Fruit fly (Drosophila melanogaster): ENCODE data around the gene CG9386.

Gene CG9386

dm6 chr3R:9513052-9513420 lies 42.2 kb downstream of the CG9386 start, which contains the start of the genes Ras85D and Rlb1 (continued):
- TF ChIP-seq peb (GFP tag; IDR thresholded peaks at IDR 0.05) (no peak), pum (GFP tag; optimal IDR thresholded peaks at IDR 0.05) (peak; percentile 77), vnd (GFP tag; IDR thresholded peaks at IDR 0.05; ENCODE audit: partially characterized antibody) (no peak), vfl (GFP tag; optimal IDR thresholded peaks at IDR 0.05) (peak; percentile 63), CTCF (GFP tag; optimal IDR thresholded peaks at IDR 0.05) (peak; percentile 7), org-1 (GFP tag; optimal IDR thresholded peaks at IDR 0.05) (no peak), CG7357 (GFP tag; IDR thresholded peaks at IDR 0.05) (0 out of 3 replicates have a peak, but pooled peaks have one; percentile 26), slou (GFP tag; optimal IDR thresholded peaks at IDR 0.05) (peak; percentile 37), CG16813 (GFP tag; IDR thresholded peaks at IDR 0.05; ENCODE audit: partially characterized antibody) (no peak), CG18476 (GFP tag; optimal IDR thresholded peaks at IDR 0.05) (peak; percentile 69), Usf (GFP tag; optimal IDR thresholded peaks at IDR 0.05) (peak; percentile 14), YL-1 (GFP tag; optimal IDR thresholded peaks at IDR 0.05) (peak; percentile 81), nmo (GFP tag; optimal IDR thresholded peaks at IDR 0.05) (peak; percentile 84), Mes4 (GFP tag; optimal IDR thresholded peaks at IDR 0.05) (peak; percentile 51), CG13296 (GFP tag; optimal IDR thresholded peaks at IDR 0.05) (peak; percentile 52), dpn (GFP tag; optimal IDR thresholded peaks at IDR 0.05) (peak; percentile 83), Sin3A (optimal IDR thresholded peaks at IDR 0.05) (peak; percentile 98), CG30431 (GFP tag; optimal IDR thresholded peaks at IDR 0.05) (no peak), tap (tag; optimal IDR thresholded peaks at IDR 0.05) (peak; percentile 13), zfh1 (GFP tag; IDR thresholded peaks at IDR 0.05) (no peak), h (optimal IDR thresholded peaks at IDR 0.05) (no peak), MTF-1 (GFP tag; optimal IDR thresholded peaks at IDR 0.05; ENCODE audit: borderline replicate concordance) (no peak), CG4282 (GFP tag; optimal IDR thresholded peaks at IDR 0.05) (peak; percentile 68), BtbVII (GFP tag; optimal IDR thresholded peaks at IDR 0.05) (peak; percentile 42), cad (GFP tag; optimal IDR thresholded peaks at IDR 0.05) (no peak), gro (GFP tag; optimal IDR thresholded peaks at IDR 0.05) (peak; percentile 90), chn (GFP tag; optimal IDR thresholded peaks at IDR 0.05) (peak; percentile 76), CG12236 (GFP tag; optimal IDR thresholded peaks at IDR 0.05) (peak; percentile 50), CG16863 (GFP tag; optimal IDR thresholded peaks at IDR 0.05) (peak; percentile 72), CG1603 (tag; optimal IDR thresholded peaks at IDR 0.05) (peak; percentile 72), CG12744 (GFP tag; optimal IDR thresholded peaks at IDR 0.05) (peak; percentile 23), H2.0 (GFP tag; IDR thresholded peaks at IDR 0.05) (no peak), crp (GFP tag; optimal IDR thresholded peaks at IDR 0.05) (peak in 1 of 2 experiments; percentile 55), Oaz (GFP tag; IDR thresholded peaks at IDR 0.05) (no peak), Mad (GFP tag; optimal IDR thresholded peaks at IDR 0.05) (peak; percentile 68), CG3838 (GFP tag; optimal IDR thresholded peaks at IDR 0.05) (peak; percentile 61), seq (GFP tag; IDR thresholded peaks at IDR 0.05) (no peak), sens (GFP tag) (peak; percentile 94), tio (GFP tag; optimal IDR thresholded peaks at IDR 0.05) (no peak), Fer3 (tag; optimal IDR thresholded peaks at IDR 0.05) (peak; percentile 76), Atf-2 (GFP tag; optimal IDR thresholded peaks at IDR 0.05) (peak; percentile 74), crol (GFP tag; IDR thresholded peaks at IDR 0.05) (no peak), jumu (GFP tag; optimal IDR thresholded peaks at IDR 0.05) (peak; percentile 83), NK7.1 (GFP tag; optimal IDR thresholded peaks at IDR 0.05) (peak; percentile 71), CG2202 (tag; optimal IDR thresholded peaks at IDR 0.05) (peak; percentile 17), dan (GFP tag; IDR thresholded peaks at IDR 0.05) (no peak), CG33557 (GFP tag; optimal IDR thresholded peaks at IDR 0.05) (peak; percentile 40), kni (GFP tag; optimal IDR thresholded peaks at IDR 0.05) (no peak), CG6272 (GFP tag; IDR thresholded peaks at IDR 0.05) (peak; percentile 78), Hsf (GFP tag; optimal IDR thresholded peaks at IDR 0.05) (peak; percentile 75), Hr3 (GFP tag; optimal IDR thresholded peaks at IDR 0.05) (peak; percentile 74), PHDP (tag; optimal IDR thresholded peaks at IDR 0.05) (peak; percentile 56), tup (GFP tag; optimal IDR thresholded peaks at IDR 0.05) (peak; percentile 16)

Measured in whole organism, embryonic.